Fruit fly (Drosophila melanogaster): ENCODE results near the gene CG15599.

DNA sequence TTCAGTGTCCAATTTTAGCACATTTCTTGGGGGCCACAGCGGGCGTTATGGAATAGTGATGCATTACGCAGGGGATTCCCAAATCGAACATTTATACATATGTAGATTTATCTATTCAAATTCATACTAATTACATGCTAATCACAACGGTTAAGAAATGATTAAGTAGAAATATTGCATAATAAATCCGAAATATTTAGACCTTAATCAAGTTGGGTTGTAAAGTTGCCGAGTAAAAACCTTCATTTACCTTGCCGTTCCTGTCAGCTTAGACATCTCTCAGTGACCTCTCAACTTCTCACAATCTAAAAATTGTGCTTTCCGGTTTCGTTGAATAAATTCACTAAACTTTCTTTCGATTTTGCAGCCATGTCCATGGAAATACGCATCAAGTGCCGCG lies 44.7 kb downstream of the CG15599 start, which contains the start of gene CG8117:
- no peak for TF ChIP-seq CTCF (optimal IDR thresholded peaks at IDR 0.05)
- no peak for TF ChIP-seq CG8478 (optimal IDR thresholded peaks at IDR 0.05)

Measured in S2 (cell line).